Worm (Caenorhabditis elegans) whole organism, L4/young adult: ENCODE results near the gene srw-117.

Experiments
- W03F9.2 ChIP-seq: fragments of 150-350 bp; optimal IDR thresholded peaks from 2 replicates; lab custom pipeline; 2014; ENCODE audit warnings: missing biosample characterization, missing genetic modification characterization
- dao-5 ChIP-seq: sonication (generic microtip); optimal IDR thresholded peaks from 2 replicates; lab custom pipeline; 2016; ENCODE audit warnings: missing genotype, missing genetic modification characterization, moderate library complexity, missing compliant biosample characterization
- him-1 ChIP-seq: sonication (generic microtip); optimal IDR thresholded peaks from 2 replicates; lab custom pipeline; 2016; ENCODE audit warnings: missing genotype, missing genetic modification reagents, missing genetic modification characterization, missing compliant biosample characterization

DNA sequence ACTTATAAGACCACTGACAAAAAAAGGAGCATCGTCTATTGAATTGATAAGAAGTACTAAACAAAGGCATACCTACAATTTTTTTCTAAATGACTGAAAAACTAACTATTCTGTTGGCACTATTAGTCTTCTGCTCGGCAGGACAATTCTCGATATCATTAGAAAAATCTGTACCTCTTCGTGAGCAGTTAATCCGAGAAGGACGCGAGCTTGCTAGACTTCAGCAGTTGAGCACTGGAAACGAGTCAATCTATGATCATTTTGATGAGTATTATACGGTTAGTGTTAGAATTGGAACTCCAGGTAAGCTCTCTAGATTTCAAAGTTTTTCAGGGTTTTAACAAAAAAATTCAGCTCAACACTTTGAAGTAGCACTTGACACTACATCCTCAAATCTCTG, 45.0 kb upstream of the srw-117 start, which contains the start of gene asp-7:
- TF ChIP-seq W03F9.2 (tag; lab: Kevin White, UChicago) = no peak
- no peak for TF ChIP-seq him-1 (tag; lab: Kevin White, UChicago)
- no peak for TF ChIP-seq dao-5 (tag; lab: Kevin White, UChicago)
